Worm (Caenorhabditis elegans) whole organism, late embryonic: Measurements from ENCODE around the gene F53F8.4.

ENCODE experiments used
- F13H6.1 ChIP-seq: sonication (generic microtip); optimal IDR thresholded peaks from 2 replicates; lab custom pipeline; 2016; ENCODE audit warnings: missing genetic modification characterization, missing compliant biosample characterization
- K02D7.2 ChIP-seq: sonication (generic microtip); optimal IDR thresholded peaks from 2 replicates; lab custom pipeline; 2017; ENCODE audit warnings: mild to moderate bottlenecking, missing genetic modification characterization, missing compliant biosample characterization
- Y22D7AL.16 ChIP-seq: sonication (generic microtip); optimal IDR thresholded peaks from 2 replicates; lab custom pipeline; 2016; ENCODE audit warnings: missing genetic modification characterization, missing compliant biosample characterization
- ahr-1 ChIP-seq: sonication (generic microtip); optimal IDR thresholded peaks from 2 replicates; lab custom pipeline; 2016; ENCODE audit warnings: missing genetic modification characterization, missing compliant biosample characterization
- ama-1 ChIP-seq: fragments of 150-350 bp; optimal IDR thresholded peaks from 2 replicates; lab custom pipeline; 2014
- ceh-18 ChIP-seq: sonication (generic microtip); optimal IDR thresholded peaks from 2 replicates; lab custom pipeline; 2016; ENCODE audit warnings: missing genetic modification characterization, missing compliant biosample characterization
- ceh-19 ChIP-seq: fragments of 200-800 bp; sonication (Bioruptor generic); optimal IDR thresholded peaks from 2 replicates; lab custom pipeline; 2018; ENCODE audit warnings: mild to moderate bottlenecking, missing genetic modification characterization, missing compliant biosample characterization
- ceh-24 ChIP-seq: sonication (generic microtip); optimal IDR thresholded peaks from 2 replicates; lab custom pipeline; 2016; ENCODE audit warnings: mild to moderate bottlenecking, missing genetic modification characterization, missing compliant biosample characterization
- ceh-34 ChIP-seq: sonication (generic microtip); optimal IDR thresholded peaks from 2 replicates; lab custom pipeline; 2016; ENCODE audit warnings: mild to moderate bottlenecking, missing genetic modification characterization, missing compliant biosample characterization
- ceh-6 ChIP-seq: fragments of 200-800 bp; sonication (Bioruptor generic); optimal IDR thresholded peaks from 2 replicates; lab custom pipeline; 2018; ENCODE audit warnings: mild to moderate bottlenecking, missing genetic modification characterization, missing compliant biosample characterization
- ceh-9 ChIP-seq: sonication (generic microtip); optimal IDR thresholded peaks from 2 replicates; lab custom pipeline; 2016; ENCODE audit warnings: mild to moderate bottlenecking, missing genetic modification characterization, inconsistent platforms, missing compliant biosample characterization
- dmd-4 ChIP-seq: sonication (generic microtip); optimal IDR thresholded peaks from 2 replicates; lab custom pipeline; 2016; ENCODE audit warnings: borderline replicate concordance, missing genetic modification characterization, missing compliant biosample characterization
- dve-1 ChIP-seq: sonication (generic microtip); optimal IDR thresholded peaks from 2 replicates; lab custom pipeline; 2017; ENCODE audit warnings: antibody characterized with exemption, mild to moderate bottlenecking, missing genetic modification characterization, missing compliant biosample characterization
- elt-4 ChIP-seq: sonication (generic microtip); optimal IDR thresholded peaks from 2 replicates; lab custom pipeline; 2016; ENCODE audit warnings: missing genetic modification characterization, missing compliant biosample characterization
- ets-4 ChIP-seq: sonication (generic microtip); optimal IDR thresholded peaks from 2 replicates; lab custom pipeline; 2016; ENCODE audit warnings: missing genetic modification characterization, missing compliant biosample characterization
- eyg-1 ChIP-seq: sonication (generic microtip); optimal IDR thresholded peaks from 2 replicates; lab custom pipeline; 2016; ENCODE audit warnings: missing genotype, missing genetic modification characterization, missing compliant biosample characterization
- fax-1 ChIP-seq: sonication (generic microtip); optimal IDR thresholded peaks from 2 replicates; lab custom pipeline; 2016; ENCODE audit warnings: missing genotype, missing genetic modification characterization, missing compliant biosample characterization
- fkh-6 ChIP-seq: sonication (generic microtip); optimal IDR thresholded peaks from 2 replicates; lab custom pipeline; 2016; ENCODE audit warnings: missing genetic modification characterization, missing compliant biosample characterization
- hlh-13 ChIP-seq: fragments of 200-800 bp; sonication (Bioruptor generic); optimal IDR thresholded peaks from 2 replicates; lab custom pipeline; 2018; ENCODE audit warnings: mild to moderate bottlenecking, missing genetic modification characterization, missing compliant biosample characterization
- hlh-15 ChIP-seq: sonication (generic microtip); optimal IDR thresholded peaks from 2 replicates; lab custom pipeline; 2016; ENCODE audit warnings: missing genetic modification characterization, missing compliant biosample characterization
- hlh-30 ChIP-seq: sonication (generic microtip); optimal IDR thresholded peaks from 2 replicates; lab custom pipeline; 2017; ENCODE audit warnings: antibody characterized with exemption, missing genetic modification characterization, missing compliant biosample characterization; ENCODE audit not compliant: insufficient read depth
- lim-6 ChIP-seq: sonication (generic microtip); optimal IDR thresholded peaks from 2 replicates; lab custom pipeline; 2016; ENCODE audit warnings: missing genetic modification characterization, missing compliant biosample characterization
- madf-2 ChIP-seq: sonication (generic microtip); optimal IDR thresholded peaks from 2 replicates; lab custom pipeline; 2017; ENCODE audit warnings: missing genetic modification characterization, missing compliant biosample characterization
- nfya-1 ChIP-seq: sonication (generic microtip); optimal IDR thresholded peaks from 2 replicates; lab custom pipeline; 2017; ENCODE audit warnings: missing genetic modification characterization, mild to moderate bottlenecking, missing compliant biosample characterization, antibody characterized with exemption, moderate library complexity
- nhr-11 ChIP-seq: fragments of 150-350 bp; optimal IDR thresholded peaks from 2 replicates; lab custom pipeline; 2014; ENCODE audit warnings: missing biosample characterization, missing genetic modification characterization
- npax-4 ChIP-seq: sonication (generic microtip); optimal IDR thresholded peaks from 2 replicates; lab custom pipeline; 2016; ENCODE audit warnings: missing genetic modification characterization, missing compliant biosample characterization
- pag-3 ChIP-seq: sonication (generic microtip); optimal IDR thresholded peaks from 2 replicates; lab custom pipeline; 2016; ENCODE audit warnings: missing compliant biosample characterization, missing genetic modification characterization, borderline replicate concordance
- pat-9 ChIP-seq: fragments of 200-800 bp; sonication (Bioruptor generic); optimal IDR thresholded peaks from 2 replicates; lab custom pipeline; 2018; ENCODE audit warnings: mild to moderate bottlenecking, missing genetic modification characterization, moderate library complexity, missing compliant biosample characterization
- pax-1 ChIP-seq: fragments of 150-350 bp; optimal IDR thresholded peaks from 2 replicates; lab custom pipeline; 2014; ENCODE audit warnings: missing biosample characterization, missing genetic modification characterization
- pha-2 ChIP-seq: sonication (generic microtip); optimal IDR thresholded peaks from 2 replicates; lab custom pipeline; 2017; ENCODE audit warnings: mild to moderate bottlenecking, missing genetic modification characterization, missing compliant biosample characterization
- pha-4 ChIP-seq: fragments of 150-350 bp; optimal IDR thresholded peaks from 2 replicates; lab custom pipeline; 2018; ENCODE audit warnings: missing biosample characterization, missing genetic modification reagents, missing genetic modification characterization
- pqm-1 ChIP-seq: sonication (generic microtip); optimal IDR thresholded peaks from 2 replicates; lab custom pipeline; 2016; ENCODE audit warnings: missing genetic modification characterization, missing compliant biosample characterization
- ref-2 ChIP-seq: sonication (generic microtip); optimal IDR thresholded peaks from 2 replicates; lab custom pipeline; 2016; ENCODE audit warnings: missing genetic modification characterization, missing compliant biosample characterization
- sdc-2 ChIP-seq: sonication (generic microtip); optimal IDR thresholded peaks from 2 replicates; lab custom pipeline; 2016; ENCODE audit warnings: missing genotype, missing genetic modification characterization, missing compliant biosample characterization
- sox-2 ChIP-seq: fragments of 200-800 bp; sonication (Bioruptor generic); IDR thresholded peaks from 2 replicates; pipeline ENCODE4 v1.3.6; 2022; ENCODE audit warnings: missing genetic modification reagents, missing genetic modification characterization, missing compliant biosample characterization
- sox-4 ChIP-seq: sonication (generic microtip); optimal IDR thresholded peaks from 2 replicates; lab custom pipeline; 2017; ENCODE audit warnings: mild to moderate bottlenecking, missing genetic modification characterization, inconsistent platforms, missing compliant biosample characterization
- syd-9 ChIP-seq: sonication (generic microtip); optimal IDR thresholded peaks from 2 replicates; lab custom pipeline; 2016; ENCODE audit warnings: mild to moderate bottlenecking, missing genetic modification characterization, moderate library complexity, missing compliant biosample characterization
- ttx-3 ChIP-seq: sonication (generic microtip); optimal IDR thresholded peaks from 2 replicates; lab custom pipeline; 2016; ENCODE audit warnings: missing genetic modification reagents, missing genetic modification characterization, missing compliant biosample characterization
- unc-42 ChIP-seq: sonication (generic microtip); optimal IDR thresholded peaks from 2 replicates; lab custom pipeline; 2016; ENCODE audit warnings: missing genotype, missing genetic modification characterization, missing compliant biosample characterization
- unc-55 ChIP-seq: sonication (generic microtip); optimal IDR thresholded peaks from 2 replicates; lab custom pipeline; 2017; ENCODE audit warnings: missing biosample characterization, missing genetic modification reagents, missing genetic modification characterization
- zip-5 ChIP-seq: sonication (generic microtip); optimal IDR thresholded peaks from 2 replicates; lab custom pipeline; 2016; ENCODE audit warnings: missing genetic modification characterization, missing compliant biosample characterization
- ztf-16 ChIP-seq: sonication (generic microtip); optimal IDR thresholded peaks from 2 replicates; lab custom pipeline; 2017; ENCODE audit warnings: missing genetic modification characterization, missing compliant biosample characterization

F53F8.4 gene

ce11 chrV:20722447-20722846, 31.0 kb upstream of the F53F8.4 start:
- no peak for TF ChIP-seq Y22D7AL.16
- TF ChIP-seq ztf-16 (tag; lab: Kevin White, UChicago): no peak
- TF ChIP-seq pha-2: no peak
- no peak for TF ChIP-seq dmd-4 (tag; lab: Kevin White, UChicago)
- TF ChIP-seq ets-4: no peak
- TF ChIP-seq ceh-19 (GFP tag; lab: Kevin White, UChicago): no peak
- no peak for TF ChIP-seq npax-4 (tag; lab: Kevin White, UChicago)
- TF ChIP-seq unc-42 (tag; lab: Kevin White, UChicago): no peak
- no peak for TF ChIP-seq ahr-1
- TF ChIP-seq ref-2 (tag; lab: Kevin White, UChicago): no peak
- TF ChIP-seq, all 69 proteins: peak for 0

- TF ChIP-seq ceh-6 (no peak), pat-9 (tag; lab: Kevin White, UChicago) (no peak), hlh-13 (no peak), pax-1 (tag; lab: Kevin White, UChicago) (no peak), ref-2 (tag; lab: Kevin White, UChicago) (no peak), ttx-3 (no peak), ceh-9 (tag; lab: Kevin White, UChicago) (no peak), pha-2 (no peak), npax-4 (tag; lab: Kevin White, UChicago) (no peak), nhr-11 (tag; lab: Kevin White, UChicago) (no peak), K02D7.2 (tag; lab: Kevin White, UChicago) (no peak), ceh-34 (tag; lab: Kevin White, UChicago) (no peak), sox-4 (tag; lab: Kevin White, UChicago) (no peak), madf-2 (tag; lab: Kevin White, UChicago) (no peak), ceh-18 (no peak), ahr-1 (no peak), ztf-16 (tag; lab: Kevin White, UChicago) (no peak), ceh-24 (tag; lab: Kevin White, UChicago) (no peak), ama-1 (lab: Kevin White, UChicago) (no peak), F13H6.1 (tag; lab: Kevin White, UChicago) (no peak)
Measured at ce11 chrV:20721934-20722333, 30.4 kb upstream of the F53F8.4 start, which contains the start of gene Y44A6C.2. Y44A6C.2 (plus strand) TSS chrV:20722234.

ce11 chrV:20716830-20717441, 25.5 kb upstream of the F53F8.4 start:
- no peak for TF ChIP-seq sox-2 (GFP tag; lab: Robert Waterston, UW)
- no peak for TF ChIP-seq F13H6.1 (tag; lab: Kevin White, UChicago)
- TF ChIP-seq nfya-1 (tag; lab: Kevin White, UChicago): no peak
- TF ChIP-seq syd-9 (tag; lab: Kevin White, UChicago): no peak
- no peak for TF ChIP-seq pqm-1 (tag; lab: Kevin White, UChicago)
- TF ChIP-seq dmd-4 (tag; lab: Kevin White, UChicago): no peak
- TF ChIP-seq ceh-18: no peak
- TF ChIP-seq pha-4 (tag; lab: Kevin White, UChicago): no peak
- no peak for TF ChIP-seq zip-5 (tag; lab: Kevin White, UChicago)
- no peak for TF ChIP-seq hlh-15
- no peak for TF ChIP-seq ttx-3
- TF ChIP-seq eyg-1 (tag; lab: Kevin White, UChicago): no peak
- TF ChIP-seq ref-2 (tag; lab: Kevin White, UChicago): no peak
- no peak for TF ChIP-seq dve-1 (tag; lab: Kevin White, UChicago)

ce11 chrV:20716267-20716666, 24.8 kb upstream of the F53F8.4 start:
- TF ChIP-seq sox-4 (tag; lab: Kevin White, UChicago) (no peak), ceh-18 (no peak), fax-1 (tag; lab: Kevin White, UChicago) (no peak), pha-4 (tag; lab: Kevin White, UChicago) (no peak), pag-3 (tag; lab: Kevin White, UChicago) (no peak), lim-6 (no peak), unc-42 (tag; lab: Kevin White, UChicago) (no peak), ceh-9 (tag; lab: Kevin White, UChicago) (no peak), syd-9 (tag; lab: Kevin White, UChicago) (no peak), sdc-2 (tag; lab: Kevin White, UChicago) (no peak), pat-9 (tag; lab: Kevin White, UChicago) (no peak), ztf-16 (tag; lab: Kevin White, UChicago) (no peak), eyg-1 (tag; lab: Kevin White, UChicago) (no peak), unc-55 (GFP tag; lab: Kevin White, UChicago) (no peak), dve-1 (tag; lab: Kevin White, UChicago) (no peak), hlh-30 (no peak), elt-4 (no peak), fkh-6 (tag; lab: Kevin White, UChicago) (no peak), Y22D7AL.16 (no peak)
